Fruit fly (Drosophila melanogaster): ENCODE measurements around the gene Srlp.

Gene Srlp

DNA sequence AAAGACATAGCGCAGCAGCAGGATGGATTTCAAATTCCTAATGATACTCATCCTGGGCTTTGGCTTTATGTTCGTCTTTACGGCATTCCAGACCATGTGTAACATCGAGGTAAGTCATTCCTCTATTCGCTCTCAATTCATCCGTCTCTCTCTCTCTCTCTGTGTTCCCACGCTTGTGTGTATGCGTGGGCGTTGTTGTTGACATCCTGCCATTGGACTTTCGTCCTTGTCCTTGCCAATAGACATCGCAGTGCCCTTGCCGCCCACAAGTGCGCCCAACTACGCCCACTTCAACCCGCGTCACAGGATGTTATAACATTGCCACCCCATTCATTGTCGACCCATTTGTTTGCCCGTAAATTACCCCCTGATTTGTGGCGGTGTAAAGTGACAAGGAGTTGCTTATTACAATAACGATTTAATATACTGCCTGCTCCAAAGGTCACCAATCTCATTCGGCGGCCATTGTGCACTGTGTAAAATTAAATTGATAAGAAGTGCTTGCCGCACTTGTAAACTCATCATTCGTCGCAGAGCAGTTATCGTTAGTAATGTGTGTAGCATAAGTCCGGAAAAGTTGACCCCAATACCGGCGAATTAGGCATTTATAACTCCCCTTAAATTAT, 15.8 kb downstream of the Srlp start (continued):
- no peak for TF ChIP-seq CG4328 (GFP tag; optimal IDR thresholded peaks at IDR 0.05)
- no peak for TF ChIP-seq HLH54F (GFP tag; optimal IDR thresholded peaks at IDR 0.05)
- 0 out of 2 replicates have a peak, but pooled peaks have one; percentile 19 for TF ChIP-seq CG5953 (GFP tag; IDR thresholded peaks at IDR 0.05)
- no peak for TF ChIP-seq MTF-1 (GFP tag; optimal IDR thresholded peaks at IDR 0.05; ENCODE audit: borderline replicate concordance)
- peak; percentile 55 for TF ChIP-seq mirr (GFP tag; optimal IDR thresholded peaks at IDR 0.05)
- no peak for TF ChIP-seq CG16779 (GFP tag; IDR thresholded peaks at IDR 0.05)
- no peak for TF ChIP-seq fd64A (GFP tag; optimal IDR thresholded peaks at IDR 0.05)
- TF ChIP-seq ewg (GFP tag; optimal IDR thresholded peaks at IDR 0.05): no peak
- no peak for TF ChIP-seq Chrac-16 (GFP tag; optimal IDR thresholded peaks at IDR 0.05)
- peak; percentile 33 for TF ChIP-seq cg (GFP tag; optimal IDR thresholded peaks at IDR 0.05)
- no peak; the same call in 1 of the 2 replicates for TF ChIP-seq onecut (GFP tag; IDR thresholded peaks at IDR 0.05)
- no peak for TF ChIP-seq hkb (optimal IDR thresholded peaks at IDR 0.05)
- TF ChIP-seq hkb (GFP tag; IDR thresholded peaks at IDR 0.05): no peak
- TF ChIP-seq vnd (GFP tag; IDR thresholded peaks at IDR 0.05; ENCODE audit: partially characterized antibody): no peak
- TF ChIP-seq CG10431 (GFP tag; optimal IDR thresholded peaks at IDR 0.05): no peak
- TF ChIP-seq Atf3 (GFP tag; optimal IDR thresholded peaks at IDR 0.05): no peak
- TF ChIP-seq pan (optimal IDR thresholded peaks at IDR 0.05): no peak
- peak in 1 of 2 experiments; percentile 7 for TF ChIP-seq pan (GFP tag; optimal IDR thresholded peaks at IDR 0.05 in 1 of 2, IDR thresholded peaks at IDR 0.05 in 1 of 2)
- no peak for TF ChIP-seq CG18262 (tag; optimal IDR thresholded peaks at IDR 0.05)
- TF ChIP-seq otp (GFP tag; IDR thresholded peaks at IDR 0.05): 0 out of 3 replicates have a peak, but pooled peaks have one; percentile 3
- no peak for TF ChIP-seq ranshi (GFP tag; IDR thresholded peaks at IDR 0.05)
- TF ChIP-seq CG9932 (GFP tag; IDR thresholded peaks at IDR 0.05): no peak
- no peak for TF ChIP-seq CG18619 (GFP tag; optimal IDR thresholded peaks at IDR 0.05)
- no peak for TF ChIP-seq CG11560 (tag; IDR thresholded peaks at IDR 0.05)
- TF ChIP-seq gsb-n (tag; optimal IDR thresholded peaks at IDR 0.05): no peak
- peak; percentile 56 for TF ChIP-seq sens (GFP tag)
- TF ChIP-seq CG1603 (tag; optimal IDR thresholded peaks at IDR 0.05): no peak
- no peak for TF ChIP-seq CG1792 (GFP tag; optimal IDR thresholded peaks at IDR 0.05)
- no peak for TF ChIP-seq CG7271 (tag; optimal IDR thresholded peaks at IDR 0.05)
- 0 out of 3 replicates have a peak, but pooled peaks have one; percentile 32 for TF ChIP-seq CG2199 (GFP tag; IDR thresholded peaks at IDR 0.05)
- no peak for TF ChIP-seq Bgb (GFP tag; IDR thresholded peaks at IDR 0.05; ENCODE audit: partially characterized antibody)
- TF ChIP-seq CG12744 (GFP tag; optimal IDR thresholded peaks at IDR 0.05): no peak
- TF ChIP-seq CG15269 (tag; optimal IDR thresholded peaks at IDR 0.05): no peak
- peak; percentile 60 for TF ChIP-seq nom (GFP tag; optimal IDR thresholded peaks at IDR 0.05)
- 0 out of 3 replicates have a peak, but pooled peaks have one; percentile 3 for TF ChIP-seq CG11456 (GFP tag; IDR thresholded peaks at IDR 0.05)
- no peak for TF ChIP-seq CG6683 (GFP tag; optimal IDR thresholded peaks at IDR 0.05)
- no peak for TF ChIP-seq CG7786 (GFP tag; optimal IDR thresholded peaks at IDR 0.05)
- TF ChIP-seq sr (GFP tag; IDR thresholded peaks at IDR 0.05): peak; percentile 76; the same call in 2 of the 3 replicates
- TF ChIP-seq Trl (optimal IDR thresholded peaks at IDR 0.05): peak; percentile 35 to 58
- no peak for TF ChIP-seq Trl (GFP tag; optimal IDR thresholded peaks at IDR 0.05)
- TF ChIP-seq CG30403 (GFP tag; optimal IDR thresholded peaks at IDR 0.05): no peak
- 0 out of 3 replicates have a peak, but pooled peaks have one; percentile 31 for TF ChIP-seq CG6175 (GFP tag; IDR thresholded peaks at IDR 0.05)
- TF ChIP-seq Doc2 (GFP tag; IDR thresholded peaks at IDR 0.05): no peak
- TF ChIP-seq chn (GFP tag; optimal IDR thresholded peaks at IDR 0.05): peak; percentile 49
- peak; percentile 46; the same call in 1 of the 2 replicates for TF ChIP-seq CG32767 (GFP tag; IDR thresholded peaks at IDR 0.05)
- TF ChIP-seq CG12071 (GFP tag; optimal IDR thresholded peaks at IDR 0.05): peak; percentile 18
- no peak for TF ChIP-seq wor (GFP tag; IDR thresholded peaks at IDR 0.05)
- TF ChIP-seq CG1024 (GFP tag; IDR thresholded peaks at IDR 0.05): no peak
- no peak for TF ChIP-seq CG7839 (tag; optimal IDR thresholded peaks at IDR 0.05)
- no peak for TF ChIP-seq Tbp (GFP tag; optimal IDR thresholded peaks at IDR 0.05)
- no peak for TF ChIP-seq dysf (GFP tag; IDR thresholded peaks at IDR 0.05)
- no peak for TF ChIP-seq YL-1 (GFP tag; optimal IDR thresholded peaks at IDR 0.05)
